Fruit fly (Drosophila melanogaster): Measurements from ENCODE around the gene CG6885.
A peak's percentile ranks its signal among the peaks of the same experiment; 100 is the strongest.

CG6885 gene

dm6 chr3L:18783544-18783943 lies 39.3 kb downstream of the CG6885 start:
- TF ChIP-seq usp (GFP tag; optimal IDR thresholded peaks at IDR 0.05) = no peak
- no peak for TF ChIP-seq lola (GFP tag; optimal IDR thresholded peaks at IDR 0.05)

- no peak for TF ChIP-seq rgr (GFP tag; optimal IDR thresholded peaks at IDR 0.05)
- TF ChIP-seq br (GFP tag; optimal IDR thresholded peaks at IDR 0.05) = no peak
- no peak for TF ChIP-seq CG9705 (GFP tag; optimal IDR thresholded peaks at IDR 0.05)
- TF ChIP-seq h (GFP tag; optimal IDR thresholded peaks at IDR 0.05) = no peak
- no peak for TF ChIP-seq CG32264 (GFP tag; optimal IDR thresholded peaks at IDR 0.05)
- TF ChIP-seq GATAd (GFP tag; optimal IDR thresholded peaks at IDR 0.05) = no peak
- TF ChIP-seq brk (GFP tag; optimal IDR thresholded peaks at IDR 0.05) = no peak
- TF ChIP-seq lola (GFP tag; optimal IDR thresholded peaks at IDR 0.05) = no peak
- TF ChIP-seq OdsH (GFP tag; optimal IDR thresholded peaks at IDR 0.05) = no peak
- no peak for TF ChIP-seq tai (GFP tag; optimal IDR thresholded peaks at IDR 0.05)
- TF ChIP-seq sv (GFP tag; optimal IDR thresholded peaks at IDR 0.05) = no peak
- no peak for TF ChIP-seq woc (GFP tag; optimal IDR thresholded peaks at IDR 0.05)
- TF ChIP-seq Jra (GFP tag; optimal IDR thresholded peaks at IDR 0.05) = no peak
- TF ChIP-seq fru (GFP tag; optimal IDR thresholded peaks at IDR 0.05) = no peak
- TF ChIP-seq psq (GFP tag; optimal IDR thresholded peaks at IDR 0.05) = no peak
- no peak for TF ChIP-seq usp (GFP tag; optimal IDR thresholded peaks at IDR 0.05)
- no peak for TF ChIP-seq CrebA (GFP tag; optimal IDR thresholded peaks at IDR 0.05; ENCODE audit: borderline replicate concordance)
- no peak for TF ChIP-seq dl (GFP tag; optimal IDR thresholded peaks at IDR 0.05; ENCODE audit: insufficient read depth in 1 of 2, partially characterized antibody in 2 of 2)
- TF ChIP-seq pan (optimal IDR thresholded peaks at IDR 0.05) = no peak
- no peak for TF ChIP-seq Rel (GFP tag; optimal IDR thresholded peaks at IDR 0.05)
- TF ChIP-seq Rel (tag; optimal IDR thresholded peaks at IDR 0.05) = no peak
Observed at dm6 chr3L:18784562-18784961, 40.3 kb downstream of the CG6885 start.

dm6 chr3L:18786066-18786426 lies 41.8 kb downstream of the CG6885 start:
- no peak for TF ChIP-seq Sp1 (GFP tag; optimal IDR thresholded peaks at IDR 0.05)

dm6 chr3L:18786427-18787104 lies 42.3 kb downstream of the CG6885 start:
- TF ChIP-seq GATAd (GFP tag; optimal IDR thresholded peaks at IDR 0.05) (no peak), HLH106 (tag; optimal IDR thresholded peaks at IDR 0.05) (no peak), dl (GFP tag; optimal IDR thresholded peaks at IDR 0.05; ENCODE audit: insufficient read depth in 1 of 2, partially characterized antibody in 2 of 2) (no peak), dmrt93B (GFP tag; optimal IDR thresholded peaks at IDR 0.05) (no peak), lola (GFP tag; optimal IDR thresholded peaks at IDR 0.05) (no peak), dsf (GFP tag; optimal IDR thresholded peaks at IDR 0.05; ENCODE audit: borderline replicate concordance) (no peak), jim (GFP tag; optimal IDR thresholded peaks at IDR 0.05) (no peak), tai (GFP tag; optimal IDR thresholded peaks at IDR 0.05) (no peak), Hnf4 (GFP tag; optimal IDR thresholded peaks at IDR 0.05) (no peak), Hr78 (GFP tag; optimal IDR thresholded peaks at IDR 0.05) (no peak), rgr (GFP tag; optimal IDR thresholded peaks at IDR 0.05) (no peak), N (GFP tag; optimal IDR thresholded peaks at IDR 0.05) (no peak), OdsH (GFP tag; optimal IDR thresholded peaks at IDR 0.05) (no peak), fru (GFP tag; optimal IDR thresholded peaks at IDR 0.05) (peak; percentile 4), Jra (GFP tag; optimal IDR thresholded peaks at IDR 0.05) (no peak), CG9705 (GFP tag; optimal IDR thresholded peaks at IDR 0.05) (no peak), foxo (GFP tag; optimal IDR thresholded peaks at IDR 0.05) (peak in 1 of 2 experiments; percentile 23), ey (GFP tag; optimal IDR thresholded peaks at IDR 0.05) (no peak), sv (GFP tag; optimal IDR thresholded peaks at IDR 0.05) (peak; percentile 29), CrebA (GFP tag; optimal IDR thresholded peaks at IDR 0.05; ENCODE audit: borderline replicate concordance) (no peak), sage (GFP tag; optimal IDR thresholded peaks at IDR 0.05) (no peak), Vsx2 (GFP tag; optimal IDR thresholded peaks at IDR 0.05; ENCODE audit: partially characterized antibody) (no peak), usp (GFP tag; optimal IDR thresholded peaks at IDR 0.05) (no peak), Dfd (GFP tag; optimal IDR thresholded peaks at IDR 0.05) (no peak), CG32264 (GFP tag; optimal IDR thresholded peaks at IDR 0.05) (no peak), woc (GFP tag; optimal IDR thresholded peaks at IDR 0.05) (peak; percentile 26), brk (GFP tag; optimal IDR thresholded peaks at IDR 0.05) (no peak), Sp1 (GFP tag; optimal IDR thresholded peaks at IDR 0.05) (peak; percentile 18), Mio (GFP tag; optimal IDR thresholded peaks at IDR 0.05) (no peak), psq (GFP tag; optimal IDR thresholded peaks at IDR 0.05) (no peak), Abd-B (GFP tag; optimal IDR thresholded peaks at IDR 0.05) (no peak), h (GFP tag; optimal IDR thresholded peaks at IDR 0.05) (no peak), Myc (optimal IDR thresholded peaks at IDR 0.05) (no peak), Rel (GFP tag; optimal IDR thresholded peaks at IDR 0.05) (no peak), Rel (tag; optimal IDR thresholded peaks at IDR 0.05) (no peak), pan (optimal IDR thresholded peaks at IDR 0.05) (no peak), br (GFP tag; optimal IDR thresholded peaks at IDR 0.05) (no peak), Dif (GFP tag; optimal IDR thresholded peaks at IDR 0.05; ENCODE audit: partially characterized antibody) (no peak), Hr83 (GFP tag; optimal IDR thresholded peaks at IDR 0.05; ENCODE audit: poor library complexity, severe bottlenecking) (no peak)
